Worm (Caenorhabditis elegans): ENCODE results near the gene mps-2.

mps-2 gene

ce11 chrII:340714-341113 lies 28.7 kb upstream of the mps-2 start:
- TF ChIP-seq fkh-2 (tag; optimal IDR thresholded peaks at IDR 0.05), result no peak
- TF ChIP-seq aly-2 (tag; optimal IDR thresholded peaks at IDR 0.05), result no peak
- TF ChIP-seq daf-12 (tag; optimal IDR thresholded peaks at IDR 0.05), result no peak
- TF ChIP-seq mml-1 (tag; optimal IDR thresholded peaks at IDR 0.05), result no peak
- no peak for TF ChIP-seq egl-5 (tag; optimal IDR thresholded peaks at IDR 0.05)
- TF ChIP-seq hmg-11 (tag; optimal IDR thresholded peaks at IDR 0.05), result no peak
- no peak for TF ChIP-seq nhr-76 (tag; optimal IDR thresholded peaks at IDR 0.05)
- TF ChIP-seq jun-1 (tag; optimal IDR thresholded peaks at IDR 0.05), result no peak
- no peak for TF ChIP-seq nhr-237 (tag; optimal IDR thresholded peaks at IDR 0.05)
- no peak for TF ChIP-seq R02D3.7 (tag; optimal IDR thresholded peaks at IDR 0.05)
- TF ChIP-seq unc-39 (tag; optimal IDR thresholded peaks at IDR 0.05), result no peak

- no peak for TF ChIP-seq unc-62 (GFP tag; optimal IDR thresholded peaks at IDR 0.05)
- no peak for TF ChIP-seq nhr-23 (tag; optimal IDR thresholded peaks at IDR 0.05)
- no peak for TF ChIP-seq ceh-28 (tag; optimal IDR thresholded peaks at IDR 0.05)
- TF ChIP-seq unc-39 (tag; optimal IDR thresholded peaks at IDR 0.05), result no peak
- TF ChIP-seq nhr-77 (tag; optimal IDR thresholded peaks at IDR 0.05), result no peak
- no peak for TF ChIP-seq zag-1 (tag; optimal IDR thresholded peaks at IDR 0.05)
- TF ChIP-seq mml-1 (tag; optimal IDR thresholded peaks at IDR 0.05), result no peak
Observed at ce11 chrII:340224-340623, 28.2 kb upstream of the mps-2 start, which contains the start of gene clc-31. Gene clc-31 (plus strand): TSS chrII:340524.

- no peak for TF ChIP-seq jun-1 (tag; optimal IDR thresholded peaks at IDR 0.05)
- TF ChIP-seq ama-1 (optimal IDR thresholded peaks at IDR 0.05), result no peak
- TF ChIP-seq zag-1 (tag; optimal IDR thresholded peaks at IDR 0.05), result no peak
- no peak for TF ChIP-seq pqm-1 (tag; optimal IDR thresholded peaks at IDR 0.05)
- TF ChIP-seq eor-1 (tag; optimal IDR thresholded peaks at IDR 0.05), result no peak
- TF ChIP-seq fos-1 (tag; optimal IDR thresholded peaks at IDR 0.05), result no peak
- no peak for TF ChIP-seq nhr-237 (tag; optimal IDR thresholded peaks at IDR 0.05)
- TF ChIP-seq skn-1 (tag; optimal IDR thresholded peaks at IDR 0.05), result no peak
- no peak for TF ChIP-seq sea-2 (GFP tag; optimal IDR thresholded peaks at IDR 0.05)
- TF ChIP-seq nhr-11 (tag; optimal IDR thresholded peaks at IDR 0.05), result no peak
- no peak for TF ChIP-seq nhr-43 (tag; optimal IDR thresholded peaks at IDR 0.05; ENCODE audit: poor library complexity, severe bottlenecking)
- no peak for TF ChIP-seq nhr-28 (tag; optimal IDR thresholded peaks at IDR 0.05)
- no peak for TF ChIP-seq ceh-82 (tag; optimal IDR thresholded peaks at IDR 0.05)
- no peak for TF ChIP-seq elt-3 (tag; optimal IDR thresholded peaks at IDR 0.05)
- TF ChIP-seq nhr-23 (tag; optimal IDR thresholded peaks at IDR 0.05), result no peak
- TF ChIP-seq ceh-9 (tag; optimal IDR thresholded peaks at IDR 0.05), result no peak
- TF ChIP-seq unc-39 (tag; optimal IDR thresholded peaks at IDR 0.05), result no peak
- no peak for TF ChIP-seq egl-5 (tag; optimal IDR thresholded peaks at IDR 0.05)
- TF ChIP-seq nfya-1 (tag; optimal IDR thresholded peaks at IDR 0.05; ENCODE audit: insufficient read depth), result no peak
- no peak for TF ChIP-seq nhr-76 (tag; optimal IDR thresholded peaks at IDR 0.05)
Observed at ce11 chrII:337233-337832, 25.3 kb upstream of the mps-2 start, which contains the start of gene cpn-2. Gene cpn-2 (plus strand): TSS chrII:337782.

ce11 chrII:334828-335227 lies 22.8 kb upstream of the mps-2 start:
- TF ChIP-seq nhr-25 (tag; optimal IDR thresholded peaks at IDR 0.05) (no peak), skn-1 (tag; optimal IDR thresholded peaks at IDR 0.05) (no peak), unc-62 (GFP tag; optimal IDR thresholded peaks at IDR 0.05) (no peak), nhr-67 (tag; optimal IDR thresholded peaks at IDR 0.05) (no peak), nhr-23 (tag; optimal IDR thresholded peaks at IDR 0.05) (no peak), elt-3 (tag; optimal IDR thresholded peaks at IDR 0.05) (no peak), nhr-77 (tag; optimal IDR thresholded peaks at IDR 0.05) (no peak), sea-2 (GFP tag; optimal IDR thresholded peaks at IDR 0.05) (no peak), mml-1 (tag; optimal IDR thresholded peaks at IDR 0.05) (no peak), ama-1 (optimal IDR thresholded peaks at IDR 0.05) (no peak), nfya-1 (tag; optimal IDR thresholded peaks at IDR 0.05; ENCODE audit: insufficient read depth) (no peak), ceh-16 (tag; optimal IDR thresholded peaks at IDR 0.05) (no peak), mdl-1 (tag; optimal IDR thresholded peaks at IDR 0.05) (no peak), hmg-11 (tag; optimal IDR thresholded peaks at IDR 0.05) (no peak), nhr-76 (tag; optimal IDR thresholded peaks at IDR 0.05) (no peak), elt-1 (tag; optimal IDR thresholded peaks at IDR 0.05) (no peak), pqm-1 (tag; optimal IDR thresholded peaks at IDR 0.05) (no peak)
